Worm (Caenorhabditis elegans) whole organism, L3 larva: ENCODE data around the gene prk-2.
A peak's percentile ranks its signal among the peaks of the same experiment; 100 is the strongest.

Source experiments
- ZK546.5 ChIP-seq: sonication (generic microtip); optimal IDR thresholded peaks from 2 replicates; lab custom pipeline; 2017; ENCODE audit warnings: missing biosample characterization, missing genetic modification characterization
- aly-2 ChIP-seq: fragments of 150-350 bp; optimal IDR thresholded peaks from 2 replicates; lab custom pipeline; 2014; ENCODE audit warnings: missing biosample characterization, missing genetic modification characterization
- ama-1 ChIP-seq: fragments of 150-350 bp; optimal IDR thresholded peaks from 2 replicates; lab custom pipeline; 2018
- ceh-16 ChIP-seq: sonication (generic microtip); optimal IDR thresholded peaks from 2 replicates; lab custom pipeline; 2017; ENCODE audit warnings: missing biosample characterization, missing genetic modification characterization
- ceh-28 ChIP-seq: fragments of 150-350 bp; optimal IDR thresholded peaks from 2 replicates; lab custom pipeline; 2014; ENCODE audit warnings: missing biosample characterization, missing genetic modification reagents, missing genetic modification characterization
- ceh-82 ChIP-seq: fragments of 150-350 bp; optimal IDR thresholded peaks from 2 replicates; lab custom pipeline; 2014; ENCODE audit warnings: missing biosample characterization, missing genetic modification characterization
- ceh-9 ChIP-seq: sonication (generic microtip); optimal IDR thresholded peaks from 2 replicates; lab custom pipeline; 2018; ENCODE audit warnings: missing biosample characterization, missing genetic modification characterization
- daf-12 ChIP-seq: fragments of 150-350 bp; optimal IDR thresholded peaks from 2 replicates; lab custom pipeline; 2014; ENCODE audit warnings: missing biosample characterization, missing genetic modification reagents, missing genetic modification characterization
- egl-27 ChIP-seq: sonication (generic microtip); optimal IDR thresholded peaks from 4 replicates; lab custom pipeline; 2017; ENCODE audit warnings: missing biosample characterization, missing genetic modification reagents, missing genetic modification characterization
- egl-5 ChIP-seq: fragments of 150-350 bp; optimal IDR thresholded peaks from 2 replicates; lab custom pipeline; 2017; ENCODE audit warnings: missing biosample characterization, missing genetic modification reagents, missing genetic modification characterization, inconsistent platforms
- elt-1 ChIP-seq: fragments of 150-350 bp; optimal IDR thresholded peaks from 2 replicates; lab custom pipeline; 2014; ENCODE audit warnings: missing biosample characterization, missing genetic modification characterization
- elt-2 ChIP-seq: sonication (generic microtip); optimal IDR thresholded peaks from 2 replicates; lab custom pipeline; 2016; ENCODE audit warnings: missing genetic modification reagents, mild to moderate bottlenecking, missing genetic modification characterization, missing compliant biosample characterization
- elt-3 ChIP-seq, 3 experiments: fragments of 150-350 bp in 1 of 3; sonication (generic microtip) in 2 of 3; optimal IDR thresholded peaks; 2 replicates in 2 of 3; 4 replicates in 1 of 3; lab custom pipeline; 2014 to 2017; ENCODE audit warnings: missing biosample characterization in 3 of 3, missing genetic modification characterization in 3 of 3
- eor-1 ChIP-seq, 2 experiments: fragments of 150-350 bp; optimal IDR thresholded peaks; 2 replicates each; lab custom pipeline; 2014 to 2018; ENCODE audit warnings: missing biosample characterization in 2 of 2, missing genetic modification characterization in 2 of 2
- fkh-10 ChIP-seq: sonication (generic microtip); optimal IDR thresholded peaks from 2 replicates; lab custom pipeline; 2017; ENCODE audit warnings: missing biosample characterization, missing genetic modification reagents, missing genetic modification characterization
- hmg-11 ChIP-seq: sonication (generic microtip); optimal IDR thresholded peaks from 2 replicates; lab custom pipeline; 2016; ENCODE audit warnings: missing genetic modification characterization, missing compliant biosample characterization
- lin-15B ChIP-seq: fragments of 150-350 bp; optimal IDR thresholded peaks from 2 replicates; lab custom pipeline; 2014; ENCODE audit warnings: missing biosample characterization, missing genetic modification characterization
- lin-39 ChIP-seq: fragments of 150-350 bp; optimal IDR thresholded peaks from 2 replicates; lab custom pipeline; 2018; ENCODE audit warnings: missing biosample characterization, missing genetic modification reagents, missing genetic modification characterization
- lsy-12 ChIP-seq: sonication (generic microtip); optimal IDR thresholded peaks from 2 replicates; lab custom pipeline; 2016; ENCODE audit warnings: mild to moderate bottlenecking, missing genetic modification characterization, missing compliant biosample characterization
- mdl-1 ChIP-seq: fragments of 150-350 bp; optimal IDR thresholded peaks from 2 replicates; lab custom pipeline; 2014; ENCODE audit warnings: missing biosample characterization, missing genetic modification characterization
- nfya-1 ChIP-seq: sonication (generic microtip); optimal IDR thresholded peaks from 2 replicates; lab custom pipeline; 2017; ENCODE audit warnings: missing genetic modification characterization, mild to moderate bottlenecking, missing compliant biosample characterization, antibody characterized with exemption, moderate library complexity; ENCODE audit not compliant: insufficient read depth
- nhr-11 ChIP-seq: fragments of 150-350 bp; optimal IDR thresholded peaks from 2 replicates; lab custom pipeline; 2014; ENCODE audit warnings: missing biosample characterization, missing genetic modification characterization
- nhr-12 ChIP-seq: fragments of 150-350 bp; optimal IDR thresholded peaks from 2 replicates; lab custom pipeline; 2014; ENCODE audit warnings: missing biosample characterization, missing genetic modification characterization
- nhr-23 ChIP-seq: fragments of 150-350 bp; optimal IDR thresholded peaks from 2 replicates; lab custom pipeline; 2014; ENCODE audit warnings: missing biosample characterization, missing genetic modification reagents, missing genetic modification characterization
- nhr-237 ChIP-seq: fragments of 150-350 bp; optimal IDR thresholded peaks from 2 replicates; lab custom pipeline; 2014; ENCODE audit warnings: missing biosample characterization, missing genetic modification characterization
- nhr-28 ChIP-seq: fragments of 150-350 bp; optimal IDR thresholded peaks from 2 replicates; lab custom pipeline; 2014; ENCODE audit warnings: missing biosample characterization, missing genetic modification characterization
- nhr-43 ChIP-seq: sonication (generic microtip); optimal IDR thresholded peaks from 2 replicates; lab custom pipeline; 2016; ENCODE audit warnings: mild to moderate bottlenecking, missing genetic modification characterization, missing compliant biosample characterization; ENCODE audit not compliant: poor library complexity, severe bottlenecking
- nhr-67 ChIP-seq: fragments of 150-350 bp; optimal IDR thresholded peaks from 2 replicates; lab custom pipeline; 2014; ENCODE audit warnings: missing biosample characterization, missing genetic modification characterization
- nhr-77 ChIP-seq: fragments of 150-350 bp; optimal IDR thresholded peaks from 2 replicates; lab custom pipeline; 2014; ENCODE audit warnings: missing biosample characterization, missing genetic modification characterization
- pha-4 ChIP-seq: fragments of 150-350 bp; optimal IDR thresholded peaks from 2 replicates; lab custom pipeline; 2014; ENCODE audit warnings: missing biosample characterization, missing genetic modification reagents, missing genetic modification characterization
- pqm-1 ChIP-seq: fragments of 150-350 bp; optimal IDR thresholded peaks from 2 replicates; lab custom pipeline; 2017; ENCODE audit warnings: missing biosample characterization, missing genetic modification characterization, inconsistent platforms
- skn-1 ChIP-seq: fragments of 150-350 bp; optimal IDR thresholded peaks from 2 replicates; lab custom pipeline; 2014; ENCODE audit warnings: missing biosample characterization, missing genetic modification characterization
- snpc-4 ChIP-seq: fragments of 150-350 bp; optimal IDR thresholded peaks from 2 replicates; lab custom pipeline; 2014; ENCODE audit warnings: missing biosample characterization, missing genetic modification characterization
- tbx-2 ChIP-seq: sonication (generic microtip); optimal IDR thresholded peaks from 2 replicates; lab custom pipeline; 2016; ENCODE audit warnings: mild to moderate bottlenecking, missing genetic modification characterization, missing compliant biosample characterization
- unc-39 ChIP-seq: sonication (generic microtip); optimal IDR thresholded peaks from 4 replicates; lab custom pipeline; 2017; ENCODE audit warnings: missing biosample characterization, missing genetic modification characterization
- unc-62 ChIP-seq: fragments of 150-350 bp; sonication (generic microtip); optimal IDR thresholded peaks from 4 replicates; lab custom pipeline; 2014; ENCODE audit warnings: missing biosample characterization, missing genetic modification reagents, missing genetic modification characterization
- ztf-11 ChIP-seq: fragments of 150-350 bp; optimal IDR thresholded peaks from 2 replicates; lab custom pipeline; 2014; ENCODE audit warnings: missing biosample characterization, missing genetic modification characterization

The prk-2 gene

ce11 chrIII:3397678-3398077 is 27.7 kb upstream of the prk-2 start, which contains the start of gene clpf-1:
clpf-1 (plus strand) TSS chrIII:3397743.
- TF ChIP-seq hmg-11 (tag; lab: Kevin White, UChicago) (no peak), nhr-28 (tag; lab: Kevin White, UChicago) (no peak), ama-1 (lab: Kevin White, UChicago) (peak; percentile 21), ceh-82 (no peak), lin-15B (tag; lab: Kevin White, UChicago) (no peak), nhr-237 (tag; lab: Kevin White, UChicago) (no peak), nhr-67 (tag; lab: Kevin White, UChicago) (no peak), ceh-16 (no peak)

- TF ChIP-seq hmg-11 (tag; lab: Kevin White, UChicago): peak; percentile 63
- TF ChIP-seq lin-15B (tag; lab: Kevin White, UChicago): peak; percentile 29
- TF ChIP-seq ceh-28 (tag; lab: Kevin White, UChicago): peak; percentile 30
- no peak for TF ChIP-seq nhr-67 (tag; lab: Kevin White, UChicago)
- TF ChIP-seq fkh-10 (GFP tag; lab: Kevin White, UChicago): no peak
- peak; percentile 22 for TF ChIP-seq pha-4 (tag; lab: Kevin White, UChicago)
- TF ChIP-seq lin-39 (tag; lab: Kevin White, UChicago): peak; percentile 31
- TF ChIP-seq lsy-12 (tag; lab: Kevin White, UChicago): no peak
- TF ChIP-seq nfya-1 (tag; lab: Kevin White, UChicago): peak; percentile 52
- TF ChIP-seq, all 47 proteins: peak for 6
These were observed 26.0 kb upstream of the prk-2 start, which contains the start of gene cri-3 for ce11 chrIII:3395874-3396467. cri-3 (plus strand) TSS chrIII:3396355.

ce11 chrIII:3395112-3395511 is 25.1 kb upstream of the prk-2 start:
- peak; percentile 31 for TF ChIP-seq nhr-23 (tag; lab: Kevin White, UChicago)
- no peak for TF ChIP-seq nhr-43 (tag; lab: Kevin White, UChicago)
- TF ChIP-seq ceh-28 (tag; lab: Kevin White, UChicago): peak; percentile 63
- peak; percentile 6 for TF ChIP-seq ama-1 (lab: Kevin White, UChicago)

- no peak for TF ChIP-seq ceh-82
- TF ChIP-seq snpc-4 (tag; lab: Kevin White, UChicago): no peak
- no peak for TF ChIP-seq skn-1 (tag; lab: Kevin White, UChicago)
- TF ChIP-seq nhr-28 (tag; lab: Kevin White, UChicago): no peak
- no peak for TF ChIP-seq nhr-43 (tag; lab: Kevin White, UChicago)
- no peak for TF ChIP-seq elt-3 (tag; optimal IDR thresholded peaks at IDR 0.05; lab: Kevin White, UChicago)
- TF ChIP-seq nhr-237 (tag; lab: Kevin White, UChicago): no peak
- no peak for TF ChIP-seq lsy-12 (tag; lab: Kevin White, UChicago)
- TF ChIP-seq egl-5 (tag; lab: Kevin White, UChicago): no peak
- TF ChIP-seq nhr-67 (tag; lab: Kevin White, UChicago): no peak
These were observed 23.7 kb upstream of the prk-2 start, which contains the start of gene mlc-4 for ce11 chrIII:3393687-3394086. mlc-4 (minus strand) TSS chrIII:3393787.

ce11 chrIII:3390144-3390543 is 20.1 kb upstream of the prk-2 start:
- no peak for TF ChIP-seq hmg-11 (tag; lab: Kevin White, UChicago)

ce11 chrIII:3389426-3390020 is 19.5 kb upstream of the prk-2 start, which contains the start of the genes elmd-1 and hecw-1:
elmd-1 (plus strand) TSS chrIII:3389919.
hecw-1 (minus strand) TSS chrIII:3389970.
- TF ChIP-seq egl-27 (tag; lab: Kevin White, UChicago): peak; percentile 19
- no peak for TF ChIP-seq nhr-67 (tag; lab: Kevin White, UChicago)
- no peak for TF ChIP-seq nhr-77 (tag; lab: Kevin White, UChicago)
- TF ChIP-seq elt-1: no peak
- TF ChIP-seq eor-1 (tag; optimal IDR thresholded peaks at IDR 0.05; lab: Kevin White, UChicago): no peak
- TF ChIP-seq nhr-12 (tag; lab: Kevin White, UChicago): no peak
- TF ChIP-seq ceh-28 (tag; lab: Kevin White, UChicago): no peak
- TF ChIP-seq unc-62: no peak
- no peak for TF ChIP-seq pha-4 (tag; lab: Kevin White, UChicago)
- no peak for TF ChIP-seq tbx-2 (tag; lab: Kevin White, UChicago)
- no peak for TF ChIP-seq unc-39
- TF ChIP-seq lin-39 (tag; lab: Kevin White, UChicago): peak; percentile 37
- TF ChIP-seq elt-2 (tag; lab: Kevin White, UChicago): peak; percentile 61
- no peak for TF ChIP-seq ceh-9
- TF ChIP-seq ZK546.5 (tag; lab: Kevin White, UChicago): no peak
- TF ChIP-seq nhr-23 (tag; lab: Kevin White, UChicago): peak; percentile 4
- no peak for TF ChIP-seq nhr-28 (tag; lab: Kevin White, UChicago)
- TF ChIP-seq ztf-11: no peak
- TF ChIP-seq daf-12 (tag; lab: Kevin White, UChicago): no peak
- TF ChIP-seq nfya-1 (tag; lab: Kevin White, UChicago): peak; percentile 71
- no peak for TF ChIP-seq mdl-1 (tag; lab: Kevin White, UChicago)
- no peak for TF ChIP-seq elt-3 (tag; optimal IDR thresholded peaks at IDR 0.05; lab: Kevin White, UChicago)
- TF ChIP-seq fkh-10 (GFP tag; lab: Kevin White, UChicago): no peak
- no peak for TF ChIP-seq nhr-11 (tag; lab: Kevin White, UChicago)
- TF ChIP-seq skn-1 (tag; lab: Kevin White, UChicago): no peak
- TF ChIP-seq pqm-1 (tag; lab: Kevin White, UChicago): no peak
- peak; percentile 19 for TF ChIP-seq hmg-11 (tag; lab: Kevin White, UChicago)
- peak; percentile 30 for TF ChIP-seq lin-15B (tag; lab: Kevin White, UChicago)
- no peak for TF ChIP-seq aly-2 (tag; lab: Kevin White, UChicago)
